Worm (Caenorhabditis elegans) whole organism, late embryonic: ENCODE data around the gene nhr-202.

Experiments used
- C38D4.7 ChIP-seq: fragments of 200-800 bp; sonication (Bioruptor generic); optimal IDR thresholded peaks from 2 replicates; lab custom pipeline; 2018; ENCODE audit warnings: mild to moderate bottlenecking, missing genetic modification characterization, moderate library complexity, missing compliant biosample characterization
- F13H6.1 ChIP-seq: sonication (generic microtip); optimal IDR thresholded peaks from 2 replicates; lab custom pipeline; 2016; ENCODE audit warnings: missing genetic modification characterization, missing compliant biosample characterization
- ama-1 ChIP-seq: fragments of 150-350 bp; optimal IDR thresholded peaks from 2 replicates; lab custom pipeline; 2014
- ceh-2 ChIP-seq: sonication (generic microtip); optimal IDR thresholded peaks from 2 replicates; lab custom pipeline; 2016; ENCODE audit warnings: missing genotype, missing genetic modification characterization, missing compliant biosample characterization
- ceh-24 ChIP-seq: sonication (generic microtip); optimal IDR thresholded peaks from 2 replicates; lab custom pipeline; 2016; ENCODE audit warnings: mild to moderate bottlenecking, missing genetic modification characterization, missing compliant biosample characterization
- ceh-34 ChIP-seq: sonication (generic microtip); optimal IDR thresholded peaks from 2 replicates; lab custom pipeline; 2016; ENCODE audit warnings: mild to moderate bottlenecking, missing genetic modification characterization, missing compliant biosample characterization
- ceh-6 ChIP-seq: fragments of 200-800 bp; sonication (Bioruptor generic); optimal IDR thresholded peaks from 2 replicates; lab custom pipeline; 2018; ENCODE audit warnings: mild to moderate bottlenecking, missing genetic modification characterization, missing compliant biosample characterization
- ceh-9 ChIP-seq: sonication (generic microtip); optimal IDR thresholded peaks from 2 replicates; lab custom pipeline; 2016; ENCODE audit warnings: mild to moderate bottlenecking, missing genetic modification characterization, inconsistent platforms, missing compliant biosample characterization
- che-1 ChIP-seq: sonication (generic microtip); optimal IDR thresholded peaks from 2 replicates; lab custom pipeline; 2016; ENCODE audit warnings: mild to moderate bottlenecking, missing genetic modification characterization, missing compliant biosample characterization
- dve-1 ChIP-seq: sonication (generic microtip); optimal IDR thresholded peaks from 2 replicates; lab custom pipeline; 2017; ENCODE audit warnings: antibody characterized with exemption, mild to moderate bottlenecking, missing genetic modification characterization, missing compliant biosample characterization
- elt-2 ChIP-seq: sonication (generic microtip); optimal IDR thresholded peaks from 2 replicates; lab custom pipeline; 2016; ENCODE audit warnings: missing genetic modification reagents, missing genetic modification characterization, missing compliant biosample characterization
- fax-1 ChIP-seq: sonication (generic microtip); optimal IDR thresholded peaks from 2 replicates; lab custom pipeline; 2016; ENCODE audit warnings: missing genotype, missing genetic modification characterization, missing compliant biosample characterization
- fkh-10 ChIP-seq: fragments of 150-350 bp; optimal IDR thresholded peaks from 2 replicates; lab custom pipeline; 2014; ENCODE audit warnings: missing biosample characterization, missing genetic modification reagents, missing genetic modification characterization
- hlh-15 ChIP-seq: sonication (generic microtip); optimal IDR thresholded peaks from 2 replicates; lab custom pipeline; 2016; ENCODE audit warnings: missing genetic modification characterization, missing compliant biosample characterization
- hlh-30 ChIP-seq: sonication (generic microtip); optimal IDR thresholded peaks from 2 replicates; lab custom pipeline; 2017; ENCODE audit warnings: antibody characterized with exemption, missing genetic modification characterization, missing compliant biosample characterization; ENCODE audit not compliant: insufficient read depth
- hlh-8 ChIP-seq: sonication (generic microtip); optimal IDR thresholded peaks from 2 replicates; lab custom pipeline; 2016; ENCODE audit warnings: missing genotype, missing genetic modification characterization, missing compliant biosample characterization
- nfya-1 ChIP-seq: sonication (generic microtip); optimal IDR thresholded peaks from 2 replicates; lab custom pipeline; 2017; ENCODE audit warnings: missing genetic modification characterization, mild to moderate bottlenecking, missing compliant biosample characterization, antibody characterized with exemption, moderate library complexity
- nhr-11 ChIP-seq: fragments of 150-350 bp; optimal IDR thresholded peaks from 2 replicates; lab custom pipeline; 2014; ENCODE audit warnings: missing biosample characterization, missing genetic modification characterization
- pat-9 ChIP-seq: fragments of 200-800 bp; sonication (Bioruptor generic); optimal IDR thresholded peaks from 2 replicates; lab custom pipeline; 2018; ENCODE audit warnings: mild to moderate bottlenecking, missing genetic modification characterization, moderate library complexity, missing compliant biosample characterization
- pha-4 ChIP-seq: fragments of 150-350 bp; optimal IDR thresholded peaks from 2 replicates; lab custom pipeline; 2018; ENCODE audit warnings: missing biosample characterization, missing genetic modification reagents, missing genetic modification characterization
- pqm-1 ChIP-seq: sonication (generic microtip); optimal IDR thresholded peaks from 2 replicates; lab custom pipeline; 2016; ENCODE audit warnings: missing genetic modification characterization, missing compliant biosample characterization
- pros-1 ChIP-seq: fragments of 150-350 bp; optimal IDR thresholded peaks from 2 replicates; lab custom pipeline; 2014; ENCODE audit warnings: missing biosample characterization, missing genetic modification reagents, missing genetic modification characterization
- ref-2 ChIP-seq: sonication (generic microtip); optimal IDR thresholded peaks from 2 replicates; lab custom pipeline; 2016; ENCODE audit warnings: missing genetic modification characterization, missing compliant biosample characterization
- rnt-1 ChIP-seq: sonication (generic microtip); optimal IDR thresholded peaks from 2 replicates; lab custom pipeline; 2016; ENCODE audit warnings: missing genetic modification characterization, missing compliant biosample characterization
- sdc-2 ChIP-seq: sonication (generic microtip); optimal IDR thresholded peaks from 2 replicates; lab custom pipeline; 2016; ENCODE audit warnings: missing genotype, missing genetic modification characterization, missing compliant biosample characterization
- syd-9 ChIP-seq: sonication (generic microtip); optimal IDR thresholded peaks from 2 replicates; lab custom pipeline; 2016; ENCODE audit warnings: mild to moderate bottlenecking, missing genetic modification characterization, moderate library complexity, missing compliant biosample characterization
- unc-86 ChIP-seq: sonication (generic microtip); optimal IDR thresholded peaks from 2 replicates; lab custom pipeline; 2016; ENCODE audit warnings: missing genetic modification characterization, missing compliant biosample characterization
- ztf-16 ChIP-seq: sonication (generic microtip); optimal IDR thresholded peaks from 2 replicates; lab custom pipeline; 2017; ENCODE audit warnings: missing genetic modification characterization, missing compliant biosample characterization

nhr-202 gene

ce11 chrV:479046-479445 lies 16.7 kb downstream of the nhr-202 start:
- TF ChIP-seq fax-1 (tag; lab: Kevin White, UChicago), result no peak
- TF ChIP-seq ceh-34 (tag; lab: Kevin White, UChicago), result no peak
- no peak for TF ChIP-seq ceh-9 (tag; lab: Kevin White, UChicago)

ce11 chrV:482860-483259 lies 20.5 kb downstream of the nhr-202 start:
- TF ChIP-seq nfya-1 (tag; lab: Kevin White, UChicago), result peak; percentile 34
- TF ChIP-seq hlh-8, result no peak

DNA sequence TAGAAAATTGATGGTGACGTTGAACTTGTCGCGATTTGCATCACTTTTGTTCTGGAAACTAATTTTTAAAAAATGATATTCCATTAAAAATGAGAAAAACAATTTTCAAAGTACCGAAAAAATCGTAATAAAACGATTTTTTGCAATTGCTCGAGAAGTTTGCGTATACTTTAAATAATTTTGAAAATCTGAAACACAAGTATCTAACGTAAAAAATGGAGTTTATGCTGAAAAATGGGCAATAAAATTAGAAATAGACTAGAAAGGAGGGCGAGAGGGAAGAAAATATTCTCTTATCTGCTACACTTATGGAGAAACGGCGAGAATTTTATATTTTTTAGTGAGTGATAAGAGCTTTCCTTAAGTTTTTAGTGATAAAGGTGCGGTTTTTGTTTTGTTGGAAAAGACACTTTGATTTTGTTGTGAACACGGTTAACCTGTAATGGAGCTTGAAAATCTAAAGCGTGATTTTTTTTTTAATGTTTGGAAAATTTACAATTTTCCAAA lies 21.0 kb downstream of the nhr-202 start, which contains the start of gene nhr-130:
Gene nhr-130, minus strand, starts transcription at position 51 of the 507 bp plus-strand sequence.
- TF ChIP-seq ceh-6 (GFP tag; lab: Kevin White, UChicago) (no peak), elt-2 (peak; percentile 59), pqm-1 (tag; lab: Kevin White, UChicago) (no peak)

DNA sequence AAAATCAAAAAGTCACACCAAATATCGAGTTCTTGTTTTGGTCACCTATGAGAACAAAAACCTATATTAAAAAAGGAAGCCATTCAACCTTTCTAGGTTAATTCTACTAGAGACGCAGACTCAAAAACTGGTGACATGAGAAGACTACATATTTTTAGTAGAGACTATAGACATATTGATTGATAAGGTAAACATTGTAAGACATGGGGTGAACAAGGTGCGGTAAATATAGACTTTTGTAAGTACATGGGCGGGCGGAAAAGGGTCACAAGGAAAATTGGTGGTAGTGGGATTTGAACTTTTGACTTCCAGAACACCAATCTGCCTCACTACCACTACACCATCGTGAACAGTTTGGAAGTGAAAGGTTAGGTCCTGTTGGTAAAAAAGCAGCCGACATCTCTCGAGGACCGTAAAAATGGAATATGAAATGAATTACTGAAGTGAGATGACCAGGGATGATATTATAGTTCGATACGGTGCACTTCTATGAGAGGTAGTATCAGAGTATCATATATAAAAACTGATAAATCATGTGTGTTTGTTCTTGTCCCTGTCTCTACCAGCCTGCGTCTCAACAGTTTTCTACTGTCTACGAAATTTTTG lies 22.0 kb downstream of the nhr-202 start, which contains the start of gene nhr-212:
Gene nhr-212, plus strand, starts transcription at position 573 of the 606 bp plus-strand sequence.
- TF ChIP-seq ref-2 (tag; lab: Kevin White, UChicago), result no peak

DNA sequence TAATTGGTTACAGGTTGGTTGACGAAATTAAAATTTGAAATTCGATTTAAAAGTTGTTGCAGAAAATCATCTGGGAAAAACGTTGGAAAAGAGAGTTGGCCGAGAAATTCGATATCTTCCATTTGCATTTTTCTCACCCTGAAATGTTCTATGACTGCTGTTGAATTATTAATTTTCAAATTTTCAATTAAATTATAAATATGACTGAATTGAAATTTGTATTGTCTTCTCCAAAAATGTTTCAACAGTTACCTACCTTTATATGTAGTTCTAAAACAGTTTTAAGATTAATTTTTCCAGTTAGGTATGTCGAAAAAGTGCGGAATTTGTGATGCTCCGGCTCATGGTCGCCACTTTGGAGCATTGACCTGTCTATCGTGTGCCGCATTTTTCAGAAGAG lies 24.3 kb downstream of the nhr-202 start, which contains the start of gene nhr-211:
Gene nhr-211, plus strand, starts transcription at position 301 of the 400 bp plus-strand sequence.
- no peak for TF ChIP-seq ztf-16 (tag; lab: Kevin White, UChicago)
- TF ChIP-seq nhr-11 (tag; lab: Kevin White, UChicago), result no peak
- TF ChIP-seq ref-2 (tag; lab: Kevin White, UChicago), result no peak
- TF ChIP-seq sdc-2 (tag; lab: Kevin White, UChicago), result no peak
- TF ChIP-seq dve-1 (tag; lab: Kevin White, UChicago), result no peak
- no peak for TF ChIP-seq nfya-1 (tag; lab: Kevin White, UChicago)
- no peak for TF ChIP-seq ceh-24 (tag; lab: Kevin White, UChicago)
- TF ChIP-seq ceh-34 (tag; lab: Kevin White, UChicago), result no peak
- TF ChIP-seq ama-1, result no peak
- TF ChIP-seq pat-9 (tag; lab: Kevin White, UChicago), result no peak

DNA sequence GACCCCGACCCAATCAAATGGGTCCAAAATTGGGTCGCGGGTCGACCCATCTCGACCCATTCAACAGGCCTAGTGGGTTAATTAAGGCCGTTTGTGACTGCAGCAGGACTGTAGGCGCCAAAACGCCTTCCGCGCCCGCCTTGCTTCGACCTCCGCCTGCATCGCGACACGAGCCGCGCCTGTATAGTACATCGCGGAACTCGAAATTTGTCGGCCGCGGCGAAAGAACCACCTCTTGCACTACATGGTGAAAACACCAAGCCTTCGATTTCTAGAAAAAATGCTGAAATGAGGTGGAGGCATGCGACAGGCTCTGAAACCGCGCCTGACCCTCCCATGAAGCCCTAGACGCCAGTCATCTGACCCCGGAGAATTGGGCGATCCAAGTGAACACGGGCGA lies 25.6 kb downstream of the nhr-202 start:
- TF ChIP-seq ceh-2 (tag; lab: Kevin White, UChicago), result no peak
- TF ChIP-seq pat-9 (tag; lab: Kevin White, UChicago), result no peak
- TF ChIP-seq pros-1, result no peak
- no peak for TF ChIP-seq C38D4.7
- no peak for TF ChIP-seq unc-86 (tag; lab: Kevin White, UChicago)
- TF ChIP-seq syd-9, result no peak
- TF ChIP-seq ceh-34 (tag; lab: Kevin White, UChicago), result no peak
- no peak for TF ChIP-seq elt-2
- no peak for TF ChIP-seq sdc-2 (tag; lab: Kevin White, UChicago)
- TF ChIP-seq F13H6.1, result no peak
- TF ChIP-seq che-1 (tag; lab: Kevin White, UChicago), result no peak

DNA sequence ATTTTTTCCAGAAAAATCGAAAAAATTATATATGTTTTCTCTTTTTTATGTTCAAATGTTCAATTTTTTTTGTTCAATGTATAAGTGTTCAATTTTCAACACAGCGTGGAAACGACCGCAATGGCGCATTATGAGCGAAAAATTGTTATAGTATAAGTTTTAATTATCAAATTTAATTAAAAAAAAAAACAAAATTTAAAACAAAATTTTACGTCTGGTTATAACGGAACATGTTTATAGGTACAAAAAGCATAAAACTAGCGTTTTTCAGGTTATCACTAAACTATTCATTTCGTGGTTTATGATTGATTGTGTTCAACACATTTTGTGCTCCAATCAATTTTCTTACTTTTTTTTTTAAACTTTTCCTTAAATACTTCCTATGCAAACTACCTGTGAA lies 26.9 kb downstream of the nhr-202 start, which contains the start of gene nhr-106:
Gene nhr-106, plus strand, starts transcription at position 301 of the 400 bp plus-strand sequence.
- no peak for TF ChIP-seq rnt-1
- TF ChIP-seq nfya-1 (tag; lab: Kevin White, UChicago), result no peak
- TF ChIP-seq hlh-30 (tag; lab: Kevin White, UChicago), result no peak
- no peak for TF ChIP-seq hlh-15 (tag; lab: Kevin White, UChicago)
- no peak for TF ChIP-seq ama-1
- TF ChIP-seq fkh-10 (GFP tag; lab: Kevin White, UChicago), result no peak
- no peak for TF ChIP-seq fax-1 (tag; lab: Kevin White, UChicago)
- TF ChIP-seq pha-4 (tag; lab: Kevin White, UChicago), result no peak
- TF ChIP-seq syd-9, result no peak
- no peak for TF ChIP-seq ceh-34 (tag; lab: Kevin White, UChicago)
